Fruit fly (Drosophila melanogaster) whole organism, adult: Measurements from ENCODE around the gene AlaRS-m.
A peak's percentile ranks its signal among the peaks of the same experiment; 100 is the strongest.

Experiments
- CG11617 ChIP-seq: fragments of 200-800 bp; sonication (Bioruptor generic); optimal IDR thresholded peaks from 2 replicates; lab custom pipeline; 2017; ENCODE audit warnings: mild to moderate bottlenecking, missing biosample characterization, missing genetic modification reagents, missing genetic modification characterization
- CG12768 ChIP-seq: fragments of 200-800 bp; sonication (Bioruptor generic); optimal IDR thresholded peaks from 2 replicates; lab custom pipeline; 2017; ENCODE audit warnings: missing biosample characterization, missing genetic modification characterization, mild to moderate bottlenecking, moderate library complexity, missing genetic modification reagents
- CG14711 ChIP-seq: fragments of 200-800 bp; sonication (Bioruptor generic); optimal IDR thresholded peaks from 2 replicates; lab custom pipeline; 2018; ENCODE audit warnings: missing biosample characterization, mild to moderate bottlenecking, missing genetic modification characterization, moderate library complexity
- CG1620 ChIP-seq: fragments of 200-800 bp; sonication (Bioruptor generic); optimal IDR thresholded peaks from 2 replicates; lab custom pipeline; 2016; ENCODE audit warnings: missing biosample characterization, missing genetic modification characterization
- CG33017 ChIP-seq: fragments of 200-800 bp; sonication (Bioruptor generic); optimal IDR thresholded peaks from 2 replicates; lab custom pipeline; 2018; ENCODE audit warnings: missing biosample characterization, mild to moderate bottlenecking, missing genetic modification characterization, moderate library complexity
- CG5204 ChIP-seq: fragments of 200-800 bp; sonication (Bioruptor generic); optimal IDR thresholded peaks from 2 replicates; lab custom pipeline; 2016; ENCODE audit warnings: missing biosample characterization, missing genetic modification characterization
- CG7045 ChIP-seq: fragments of 200-800 bp; sonication (Bioruptor generic); optimal IDR thresholded peaks from 2 replicates; lab custom pipeline; 2017; ENCODE audit warnings: missing biosample characterization, mild to moderate bottlenecking, missing genetic modification characterization
- CG7101 ChIP-seq: fragments of 200-800 bp; sonication (Bioruptor generic); optimal IDR thresholded peaks from 2 replicates; lab custom pipeline; 2018; ENCODE audit warnings: missing biosample characterization, mild to moderate bottlenecking, missing genetic modification characterization, moderate library complexity
- Clk ChIP-seq: fragments of 200-800 bp; sonication (Bioruptor generic); optimal IDR thresholded peaks from 2 replicates; lab custom pipeline; 2017; ENCODE audit warnings: missing biosample characterization, missing genetic modification characterization
- Crg-1 ChIP-seq: fragments of 200-800 bp; sonication (Bioruptor generic); optimal IDR thresholded peaks from 2 replicates; lab custom pipeline; 2016; ENCODE audit warnings: missing biosample characterization, missing genetic modification characterization
- Hr96 ChIP-seq: fragments of 200-800 bp; sonication (Bioruptor generic); optimal IDR thresholded peaks from 2 replicates; lab custom pipeline; 2016; ENCODE audit warnings: missing biosample characterization, missing genetic modification characterization
- Mnt ChIP-seq: fragments of 200-800 bp; sonication (Bioruptor generic); optimal IDR thresholded peaks from 2 replicates; lab custom pipeline; 2016; ENCODE audit warnings: missing biosample characterization, mild to moderate bottlenecking, missing genetic modification characterization
- bab1 ChIP-seq: fragments of 200-800 bp; sonication (Bioruptor generic); optimal IDR thresholded peaks from 3 replicates; lab custom pipeline; 2019; ENCODE audit warnings: missing biosample characterization, mild to moderate bottlenecking, missing genetic modification characterization, moderate library complexity
- cic ChIP-seq: fragments of 200-800 bp; sonication (Bioruptor generic); optimal IDR thresholded peaks from 2 replicates; lab custom pipeline; 2017; ENCODE audit warnings: missing biosample characterization, mild to moderate bottlenecking, missing genetic modification characterization, moderate library complexity
- cnc ChIP-seq, 2 experiments: fragments of >200 bp; optimal IDR thresholded peaks; 2 replicates each; lab custom pipeline; 2017
- kay ChIP-seq: fragments of 200-800 bp; sonication (Bioruptor generic); peaks from one replicate; lab custom pipeline; 2016; ENCODE audit warnings: missing biosample characterization, missing genetic modification characterization, borderline replicate concordance
- ovo ChIP-seq: fragments of 200-800 bp; sonication (Bioruptor generic); optimal IDR thresholded peaks from 2 replicates; lab custom pipeline; 2016; ENCODE audit warnings: missing biosample characterization, missing genetic modification characterization
- pad ChIP-seq: fragments of 200-800 bp; sonication (Bioruptor generic); optimal IDR thresholded peaks from 3 replicates; lab custom pipeline; 2017; ENCODE audit warnings: missing biosample characterization, missing genetic modification characterization, mild to moderate bottlenecking, moderate library complexity, missing genetic modification reagents
- tj ChIP-seq: fragments of 200-800 bp; sonication (Bioruptor generic); optimal IDR thresholded peaks from 3 replicates; lab custom pipeline; 2017; ENCODE audit warnings: missing biosample characterization, mild to moderate bottlenecking, missing genetic modification characterization, moderate library complexity
- toe ChIP-seq: fragments of 200-800 bp; sonication (Bioruptor generic); optimal IDR thresholded peaks from 2 replicates; lab custom pipeline; 2016; ENCODE audit warnings: missing biosample characterization, missing genetic modification characterization

Gene AlaRS-m

DNA sequence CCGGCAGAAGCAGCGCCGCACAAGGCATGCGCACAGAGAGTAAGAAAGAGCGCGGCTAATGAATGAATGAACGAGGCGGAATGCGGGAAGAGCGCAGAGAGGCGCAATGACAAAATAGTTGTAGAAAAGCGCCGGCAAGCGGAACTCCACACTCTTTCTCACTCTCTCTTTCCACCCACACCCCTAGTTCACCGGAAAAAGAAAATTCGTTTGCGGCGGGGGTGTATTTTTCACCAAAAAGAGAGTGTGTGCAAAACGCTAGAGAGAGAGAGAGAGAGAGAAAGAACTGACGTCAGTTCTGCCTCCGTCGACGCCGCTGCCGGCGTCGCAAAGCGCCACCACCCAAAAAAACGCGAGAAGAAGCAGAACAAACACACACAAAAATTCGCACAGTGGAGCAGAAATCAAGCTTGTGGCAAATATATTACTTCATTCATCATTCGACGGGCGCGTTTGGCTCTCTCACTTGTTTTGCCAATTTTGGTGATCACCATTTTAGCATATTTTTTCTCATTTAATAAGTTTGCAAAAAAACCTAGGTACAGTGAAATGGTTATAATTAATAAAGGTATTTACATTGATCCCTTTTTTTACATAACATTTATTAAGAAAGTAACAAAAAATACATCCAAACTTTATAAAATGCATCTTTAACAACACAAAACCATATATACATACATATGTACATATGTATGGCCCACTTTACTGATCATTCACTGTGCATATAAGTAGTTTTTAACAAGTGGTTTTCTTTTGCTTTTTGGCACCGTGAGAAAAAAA is 39.2 kb downstream of the AlaRS-m start:
- TF ChIP-seq CG12768 (GFP tag; lab: Kevin White, UChicago): no peak
- peak; percentile 37 for TF ChIP-seq tj
- no peak for TF ChIP-seq ovo (GFP tag; lab: Kevin White, UChicago)
- peak; percentile 48 for TF ChIP-seq pad (GFP tag; lab: Kevin White, UChicago)
- no peak for TF ChIP-seq CG5204 (GFP tag; lab: Kevin White, UChicago)
- peak; percentile 83 for TF ChIP-seq cic (GFP tag; lab: Kevin White, UChicago)
- no peak for TF ChIP-seq CG1620

DNA sequence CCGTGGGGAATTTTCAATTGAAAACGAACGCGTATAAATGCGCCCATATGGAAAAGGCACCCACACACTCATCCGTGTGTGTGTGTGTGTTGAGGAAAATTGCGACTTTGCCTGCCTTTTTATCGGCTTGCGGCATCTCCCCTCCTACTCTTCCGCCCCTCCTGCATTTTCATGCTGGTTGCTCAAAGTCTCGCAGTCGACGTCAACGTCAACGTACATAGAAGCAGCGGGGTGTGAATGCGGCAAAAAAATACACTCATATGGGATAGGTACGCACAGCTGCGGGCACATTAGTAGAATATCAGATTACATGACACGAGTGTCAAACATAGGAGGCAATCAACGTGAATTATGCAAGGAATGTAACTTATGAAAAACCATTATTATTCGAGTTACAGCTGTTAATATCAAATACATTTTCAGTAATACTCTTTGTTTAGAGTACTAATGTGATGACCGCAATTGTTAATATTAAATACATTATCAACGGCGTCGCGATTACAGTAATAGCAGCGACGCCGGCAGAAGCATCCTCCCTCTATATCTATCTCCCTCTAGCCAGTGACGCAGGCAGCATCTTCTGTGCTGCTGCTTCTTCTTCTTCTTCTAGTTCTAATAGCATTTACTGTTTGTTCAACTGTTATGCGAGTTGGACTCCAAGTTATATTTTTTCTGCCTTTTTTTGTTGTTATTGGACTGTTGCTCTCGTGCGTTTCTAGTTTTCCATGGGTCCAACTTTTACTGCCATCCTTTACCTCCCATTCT is 41.1 kb downstream of the AlaRS-m start:
- TF ChIP-seq Crg-1 (GFP tag; lab: Kevin White, UChicago) (peak; percentile 7), bab1 (GFP tag; lab: Kevin White, UChicago) (peak; percentile 14), CG14711 (tag; lab: Kevin White, UChicago) (peak; percentile 71), Mnt (GFP tag; lab: Kevin White, UChicago) (no peak), toe (GFP tag; lab: Kevin White, UChicago) (peak; percentile 47), CG11617 (GFP tag; lab: Kevin White, UChicago) (peak; percentile 53), CG5204 (GFP tag; lab: Kevin White, UChicago) (peak; percentile 24), kay (GFP tag; lab: Kevin White, UChicago) (peak; percentile 70), CG12768 (GFP tag; lab: Kevin White, UChicago) (peak; percentile 51), CG33017 (peak; percentile 77), CG7101 (tag; lab: Kevin White, UChicago) (peak; percentile 65), ovo (GFP tag; lab: Kevin White, UChicago) (peak; percentile 32), CG1620 (no peak), Clk (peak; percentile 40), cnc (optimal IDR thresholded peaks at IDR 0.05; lab: Kevin White, UChicago) (no peak), tj (peak; percentile 10), cic (GFP tag; lab: Kevin White, UChicago) (peak; percentile 69), Hr96 (GFP tag; lab: Kevin White, UChicago) (peak; percentile 41), CG7045 (GFP tag; lab: Kevin White, UChicago) (peak; percentile 73), pad (GFP tag; lab: Kevin White, UChicago) (peak; percentile 80)

DNA sequence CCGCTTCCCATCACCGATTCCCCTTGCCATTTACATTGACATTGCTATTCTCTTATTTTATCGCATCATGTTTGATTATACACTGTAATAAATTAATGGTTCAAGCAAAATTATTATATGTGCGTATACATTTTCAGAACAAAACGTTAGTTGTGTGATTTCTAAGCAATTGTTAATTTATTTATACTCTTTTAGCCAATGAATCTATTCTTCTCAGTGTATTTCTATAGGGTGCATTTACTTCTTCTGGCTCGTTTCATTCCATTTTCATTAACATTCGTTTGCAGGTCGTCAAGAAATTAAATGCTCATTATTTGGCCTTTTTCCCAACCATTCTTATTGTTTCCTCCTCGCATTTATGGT is 41.7 kb downstream of the AlaRS-m start:
- TF ChIP-seq tj: no peak
- TF ChIP-seq CG14711 (tag; lab: Kevin White, UChicago): peak; percentile 71
- no peak for TF ChIP-seq toe (GFP tag; lab: Kevin White, UChicago)
- no peak for TF ChIP-seq cnc (optimal IDR thresholded peaks at IDR 0.05; lab: Kevin White, UChicago)
- no peak for TF ChIP-seq CG7045 (GFP tag; lab: Kevin White, UChicago)
- TF ChIP-seq kay (GFP tag; lab: Kevin White, UChicago): no peak
- TF ChIP-seq Crg-1 (GFP tag; lab: Kevin White, UChicago): no peak
- no peak for TF ChIP-seq pad (GFP tag; lab: Kevin White, UChicago)
- peak; percentile 80 for TF ChIP-seq bab1 (GFP tag; lab: Kevin White, UChicago)
- no peak for TF ChIP-seq Mnt (GFP tag; lab: Kevin White, UChicago)
- TF ChIP-seq CG5204 (GFP tag; lab: Kevin White, UChicago): peak; percentile 22
- peak; percentile 38 for TF ChIP-seq CG7101 (tag; lab: Kevin White, UChicago)

DNA sequence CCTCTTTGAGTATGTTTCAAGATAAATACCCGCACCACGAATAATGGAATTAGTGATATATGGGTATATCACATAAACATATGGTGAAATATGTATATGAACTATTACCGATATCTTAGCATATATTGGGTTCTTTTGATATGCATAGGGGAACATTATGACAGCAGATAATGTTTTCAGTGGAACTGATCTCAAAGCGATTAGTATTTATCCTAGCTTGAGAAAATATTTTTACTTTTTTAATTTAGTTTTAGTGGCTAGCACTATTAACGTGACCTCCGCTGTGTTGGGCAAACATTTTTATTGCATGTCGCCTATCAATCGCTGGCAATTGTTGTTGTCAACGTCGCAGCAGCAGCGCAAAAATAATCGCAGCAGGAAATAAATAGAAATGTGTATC is 42.5 kb downstream of the AlaRS-m start:
- no peak for TF ChIP-seq toe (GFP tag; lab: Kevin White, UChicago)
- no peak for TF ChIP-seq CG12768 (GFP tag; lab: Kevin White, UChicago)
- TF ChIP-seq Crg-1 (GFP tag; lab: Kevin White, UChicago): no peak
- TF ChIP-seq bab1 (GFP tag; lab: Kevin White, UChicago): peak; percentile 29
- TF ChIP-seq CG33017: no peak
- TF ChIP-seq cic (GFP tag; lab: Kevin White, UChicago): no peak
- TF ChIP-seq CG7101 (tag; lab: Kevin White, UChicago): no peak
- no peak for TF ChIP-seq CG5204 (GFP tag; lab: Kevin White, UChicago)
- peak; percentile 2 for TF ChIP-seq tj
- TF ChIP-seq CG1620: no peak
- no peak for TF ChIP-seq kay (GFP tag; lab: Kevin White, UChicago)
- no peak for TF ChIP-seq ovo (GFP tag; lab: Kevin White, UChicago)
- TF ChIP-seq Clk: no peak
- TF ChIP-seq CG14711 (tag; lab: Kevin White, UChicago): peak; percentile 7
- TF ChIP-seq cnc (optimal IDR thresholded peaks at IDR 0.05; lab: Kevin White, UChicago): no peak
- no peak for TF ChIP-seq CG11617 (GFP tag; lab: Kevin White, UChicago)
- no peak for TF ChIP-seq Hr96 (GFP tag; lab: Kevin White, UChicago)
- no peak for TF ChIP-seq Mnt (GFP tag; lab: Kevin White, UChicago)
